In genomic region chrIV:10819049-10819448, ce11 we compare ENCODE assay signal across 6 worm cellular contexts.
TF ChIP-seq lines count a peak whose summit lies in the region.

No protein-coding gene starts in this region.

TF ChIP-seq in whole organism, L1 larva, 84 proteins besides CTCF, POLR2A, EP300 and RAD21:
- TF ChIP-seq lin-14 (GFP tag; optimal IDR thresholded peaks at IDR 0.05; lab: Kevin White, UChicago) (peak; percentile 52), vab-15 (tag; optimal IDR thresholded peaks at IDR 0.05; lab: Kevin White, UChicago) (no peak), tbx-2 (tag; optimal IDR thresholded peaks at IDR 0.05; lab: Kevin White, UChicago) (no peak), hlh-17 (GFP tag; optimal IDR thresholded peaks at IDR 0.05; lab: Kevin White, UChicago; ENCODE audit: borderline replicate concordance) (no peak), unc-86 (tag; optimal IDR thresholded peaks at IDR 0.05; lab: Kevin White, UChicago) (peak; percentile 14), nhr-47 (tag; optimal IDR thresholded peaks at IDR 0.05; lab: Kevin White, UChicago) (peak; percentile 66), fkh-8 (tag; optimal IDR thresholded peaks at IDR 0.05; lab: Kevin White, UChicago) (peak; percentile 77), egl-13 (tag; optimal IDR thresholded peaks at IDR 0.05; lab: Kevin White, UChicago) (peak; percentile 8), fos-1 (tag; optimal IDR thresholded peaks at IDR 0.05; lab: Kevin White, UChicago) (no peak), nhr-71 (tag; optimal IDR thresholded peaks at IDR 0.05; lab: Kevin White, UChicago) (peak; percentile 57), ztf-11 (tag; optimal IDR thresholded peaks at IDR 0.05; lab: Kevin White, UChicago) (peak in 1 of 2 experiments; percentile 27), dsc-1 (tag; optimal IDR thresholded peaks at IDR 0.05; lab: Kevin White, UChicago) (peak; percentile 67), mep-1 (tag; optimal IDR thresholded peaks at IDR 0.05; lab: Kevin White, UChicago) (peak; percentile 7), lsy-2 (tag; optimal IDR thresholded peaks at IDR 0.05; lab: Kevin White, UChicago) (peak in 1 of 2 experiments; percentile 17), ceh-90 (tag; optimal IDR thresholded peaks at IDR 0.05; lab: Kevin White, UChicago) (no peak)

TF ChIP-seq in whole organism, L2 larva, 48 proteins besides CTCF, POLR2A, EP300 and RAD21 (continues in another document):
- TF ChIP-seq aly-2 (tag; optimal IDR thresholded peaks at IDR 0.05; lab: Kevin White, UChicago) (no peak), gmeb-1 (tag; optimal IDR thresholded peaks at IDR 0.05; lab: Kevin White, UChicago) (no peak), sma-3 (GFP tag; optimal IDR thresholded peaks at IDR 0.05; lab: Kevin White, UChicago) (no peak), ceh-16 (tag; optimal IDR thresholded peaks at IDR 0.05; lab: Kevin White, UChicago) (no peak), zag-1 (tag; optimal IDR thresholded peaks at IDR 0.05; lab: Kevin White, UChicago) (peak; percentile 24), ama-1 (optimal IDR thresholded peaks at IDR 0.05; lab: Kevin White, UChicago) (no peak), nhr-10 (tag; optimal IDR thresholded peaks at IDR 0.05; lab: Kevin White, UChicago) (no peak), mbf-1 (tag; optimal IDR thresholded peaks at IDR 0.05; lab: Kevin White, UChicago) (no peak), unc-39 (tag; optimal IDR thresholded peaks at IDR 0.05; lab: Kevin White, UChicago) (no peak), C34F6.9 (tag; optimal IDR thresholded peaks at IDR 0.05; lab: Kevin White, UChicago) (peak; percentile 47), blmp-1 (tag; optimal IDR thresholded peaks at IDR 0.05; lab: Kevin White, UChicago; ENCODE audit: insufficient read depth) (no peak), nhr-6 (tag; optimal IDR thresholded peaks at IDR 0.05; lab: Kevin White, UChicago) (no peak), snpc-4 (tag; optimal IDR thresholded peaks at IDR 0.05; lab: Kevin White, UChicago) (no peak), lin-39 (tag; optimal IDR thresholded peaks at IDR 0.05; lab: Kevin White, UChicago) (no peak), R02D3.7 (tag; optimal IDR thresholded peaks at IDR 0.05; lab: Kevin White, UChicago) (no peak), crh-2 (tag; optimal IDR thresholded peaks at IDR 0.05; lab: Kevin White, UChicago) (peak; percentile 14), dmd-4 (tag; optimal IDR thresholded peaks at IDR 0.05; lab: Kevin White, UChicago) (no peak)

TF ChIP-seq in whole organism, L3 larva, 47 proteins besides CTCF, POLR2A, EP300 and RAD21:
- no peak for TF ChIP-seq ceh-82 (tag; optimal IDR thresholded peaks at IDR 0.05; lab: Kevin White, UChicago)
- TF ChIP-seq nhr-12 (tag; optimal IDR thresholded peaks at IDR 0.05; lab: Kevin White, UChicago) = no peak
- TF ChIP-seq ceh-9 (tag; optimal IDR thresholded peaks at IDR 0.05; lab: Kevin White, UChicago) = no peak
- no peak for TF ChIP-seq tbx-2 (tag; optimal IDR thresholded peaks at IDR 0.05; lab: Kevin White, UChicago)
- no peak for TF ChIP-seq elt-3 (tag; optimal IDR thresholded peaks at IDR 0.05; lab: Kevin White, UChicago)
- TF ChIP-seq ama-1 (optimal IDR thresholded peaks at IDR 0.05; lab: Kevin White, UChicago) = no peak
- TF ChIP-seq egl-27 (tag; optimal IDR thresholded peaks at IDR 0.05; lab: Kevin White, UChicago) = no peak
- TF ChIP-seq pqm-1 (tag; optimal IDR thresholded peaks at IDR 0.05; lab: Kevin White, UChicago) = no peak
- no peak for TF ChIP-seq ceh-16 (tag; optimal IDR thresholded peaks at IDR 0.05; lab: Kevin White, UChicago)
- TF ChIP-seq aly-2 (tag; optimal IDR thresholded peaks at IDR 0.05; lab: Kevin White, UChicago) = no peak
- peak; percentile 11 for TF ChIP-seq lin-39 (tag; optimal IDR thresholded peaks at IDR 0.05; lab: Kevin White, UChicago)
- TF ChIP-seq ztf-4 (tag; optimal IDR thresholded peaks at IDR 0.05; lab: Kevin White, UChicago) = no peak
- no peak for TF ChIP-seq daf-12 (tag; optimal IDR thresholded peaks at IDR 0.05; lab: Kevin White, UChicago)
- TF ChIP-seq nhr-11 (tag; optimal IDR thresholded peaks at IDR 0.05; lab: Kevin White, UChicago) = no peak
- TF ChIP-seq nhr-28 (tag; optimal IDR thresholded peaks at IDR 0.05; lab: Kevin White, UChicago) = no peak
- TF ChIP-seq ceh-28 (tag; optimal IDR thresholded peaks at IDR 0.05; lab: Kevin White, UChicago) = no peak
- TF ChIP-seq nfya-1 (tag; optimal IDR thresholded peaks at IDR 0.05; lab: Kevin White, UChicago; ENCODE audit: insufficient read depth) = peak; percentile 22

TF ChIP-seq in whole organism, L4 larva, 104 proteins besides CTCF, POLR2A, EP300 and RAD21 (continues in another document):
- TF ChIP-seq ceh-28 (tag; optimal IDR thresholded peaks at IDR 0.05; lab: Kevin White, UChicago) (no peak), vab-7 (GFP tag; IDR thresholded peaks at IDR 0.05; lab: Robert Waterston, UW) (0 out of 2 replicates have a peak, but pooled peaks have one; percentile 19), ctbp-1 (GFP tag; IDR thresholded peaks at IDR 0.05; lab: Robert Waterston, UW) (peak; percentile 47; the same call in 1 of the 2 replicates), hlh-11 (tag; optimal IDR thresholded peaks at IDR 0.05; lab: Kevin White, UChicago) (peak; percentile 7), set-16 (GFP tag; IDR thresholded peaks at IDR 0.05; lab: Robert Waterston, UW) (peak; percentile 43), hif-1 (tag; optimal IDR thresholded peaks at IDR 0.05; lab: Kevin White, UChicago) (no peak), dmd-6 (GFP tag; IDR thresholded peaks at IDR 0.05; lab: Robert Waterston, UW) (peak; percentile 42), unc-62 (GFP tag; optimal IDR thresholded peaks at IDR 0.05 in 1 of 2; lab: Kevin White, UChicago) (peak in 1 of 2 experiments; percentile 95), unc-62 (tag; optimal IDR thresholded peaks at IDR 0.05; lab: Kevin White, UChicago) (no peak), Y105C5A.15 (GFP tag; IDR thresholded peaks at IDR 0.05; lab: Robert Waterston, UW) (0 out of 2 replicates have a peak, but pooled peaks have one; percentile 24), nhr-77 (tag; optimal IDR thresholded peaks at IDR 0.05; lab: Kevin White, UChicago) (no peak), hlh-30 (tag; optimal IDR thresholded peaks at IDR 0.05; lab: Kevin White, UChicago; ENCODE audit: insufficient read depth) (peak; percentile 29), nhr-6 (tag; optimal IDR thresholded peaks at IDR 0.05; lab: Kevin White, UChicago) (no peak), rbr-2 (tag; optimal IDR thresholded peaks at IDR 0.05; lab: Kevin White, UChicago) (peak; percentile 49), egl-43 (GFP tag; IDR thresholded peaks at IDR 0.05; lab: Robert Waterston, UW) (peak; percentile 62; the same call in 1 of the 2 replicates)

TF ChIP-seq in whole organism, midembryonic, 9 proteins besides CTCF, POLR2A, EP300 and RAD21:
- TF ChIP-seq ztf-23 (GFP tag; IDR thresholded peaks at IDR 0.05; lab: Robert Waterston, UW) = no peak
- no peak for TF ChIP-seq cog-1 (tag; optimal IDR thresholded peaks at IDR 0.05; lab: Kevin White, UChicago)
- no peak for TF ChIP-seq tab-1 (GFP tag; IDR thresholded peaks at IDR 0.05; lab: Robert Waterston, UW)
- TF ChIP-seq ztf-29 (GFP tag; IDR thresholded peaks at IDR 0.05; lab: Robert Waterston, UW) = no peak
- no peak for TF ChIP-seq T22C8.4 (GFP tag; IDR thresholded peaks at IDR 0.05; lab: Robert Waterston, UW)
- TF ChIP-seq klf-2 (GFP tag; conservative IDR thresholded peaks at IDR 0.05; lab: Robert Waterston, UW) = 0 out of 2 replicates have a peak, but pooled peaks have one; percentile 15

TF ChIP-seq in whole organism, young adult, 124 proteins besides CTCF, POLR2A, EP300 and RAD21:
- TF ChIP-seq F49E8.2 (tag; optimal IDR thresholded peaks at IDR 0.05; lab: Kevin White, UChicago; ENCODE audit: insufficient read depth) (no peak), D2030.7 (GFP tag; IDR thresholded peaks at IDR 0.05; lab: Robert Waterston, UW) (no peak), akir-1 (GFP tag; optimal IDR thresholded peaks at IDR 0.05; lab: Kevin White, UChicago) (no peak), K12H6.12 (tag; optimal IDR thresholded peaks at IDR 0.05; lab: Kevin White, UChicago) (peak; percentile 35), atf-7 (tag; optimal IDR thresholded peaks at IDR 0.05; lab: Kevin White, UChicago) (peak; percentile 36), chd-7 (tag; optimal IDR thresholded peaks at IDR 0.05; lab: Kevin White, UChicago) (peak; percentile 17), C06A6.2 (GFP tag; conservative IDR thresholded peaks at IDR 0.05; lab: Robert Waterston, UW) (no peak), B0019.2 (GFP tag; conservative IDR thresholded peaks at IDR 0.05; lab: Robert Waterston, UW) (no peak), Y53G8AR.9 (GFP tag; conservative IDR thresholded peaks at IDR 0.05; lab: Robert Waterston, UW) (no peak), pbrm-1 (GFP tag; IDR thresholded peaks at IDR 0.05; lab: Robert Waterston, UW) (0 out of 2 replicates have a peak, but pooled peaks have one; percentile 6), bed-1 (GFP tag; IDR thresholded peaks at IDR 0.05; lab: Robert Waterston, UW) (no peak), zim-3 (tag; optimal IDR thresholded peaks at IDR 0.05; lab: Kevin White, UChicago) (no peak), attf-5 (GFP tag; optimal IDR thresholded peaks at IDR 0.05; lab: Kevin White, UChicago) (no peak), zfh-2 (GFP tag; conservative IDR thresholded peaks at IDR 0.05; lab: Robert Waterston, UW) (peak; percentile 75), nhr-27 (tag; optimal IDR thresholded peaks at IDR 0.05; lab: Kevin White, UChicago) (no peak)
